Worm (Caenorhabditis elegans) whole organism, young adult: ENCODE measurements around the gene Y60C6A.1.

ENCODE experiments used
- D2030.7 ChIP-seq: fragments of 200-800 bp; sonication (Bioruptor generic); IDR thresholded peaks from 2 replicates; pipeline ENCODE4 v1.3.6; 2022; ENCODE audit warnings: missing genetic modification reagents, missing genetic modification characterization, missing compliant biosample characterization
- F10E7.11 ChIP-seq: sonication (generic microtip); optimal IDR thresholded peaks from 2 replicates; lab custom pipeline; 2017; ENCODE audit warnings: mild to moderate bottlenecking, missing genetic modification characterization, moderate library complexity, missing compliant biosample characterization
- F23B12.7 ChIP-seq: sonication (generic microtip); optimal IDR thresholded peaks from 2 replicates; lab custom pipeline; 2017; ENCODE audit warnings: missing genetic modification characterization, mild to moderate bottlenecking, missing compliant biosample characterization, antibody characterized with exemption, moderate library complexity; ENCODE audit not compliant: insufficient read depth
- F55B11.4 ChIP-seq: sonication (generic microtip); optimal IDR thresholded peaks from 2 replicates; lab custom pipeline; 2016; ENCODE audit warnings: missing compliant biosample characterization, missing genetic modification characterization, borderline replicate concordance; ENCODE audit not compliant: insufficient read depth
- K12H6.12 ChIP-seq: fragments of 200-800 bp; sonication (Bioruptor generic); optimal IDR thresholded peaks from 2 replicates; lab custom pipeline; 2018; ENCODE audit warnings: mild to moderate bottlenecking, missing genetic modification characterization, missing compliant biosample characterization
- Y53F4B.3 ChIP-seq: fragments of 200-800 bp; sonication (Bioruptor generic); IDR thresholded peaks from 2 replicates; pipeline ENCODE4 v1.3.6; 2022; ENCODE audit warnings: missing genetic modification reagents, missing genetic modification characterization, missing compliant biosample characterization
- Y53G8AR.9 ChIP-seq: fragments of 200-800 bp; sonication (Bioruptor generic); conservative IDR thresholded peaks from 2 replicates; pipeline ENCODE4 v1.3.6; 2022; ENCODE audit warnings: missing genetic modification reagents, missing genetic modification characterization, missing compliant biosample characterization
- Y56A3A.18 ChIP-seq: fragments of 200-800 bp; sonication (Bioruptor generic); IDR thresholded peaks from 2 replicates; pipeline ENCODE4 v1.3.6; 2022; ENCODE audit warnings: missing genetic modification reagents, missing genetic modification characterization, missing compliant biosample characterization
- Y67H2A.10 ChIP-seq: fragments of 200-800 bp; sonication (Bioruptor generic); conservative IDR thresholded peaks from 2 replicates; pipeline ENCODE4 v1.3.6; 2022; ENCODE audit warnings: missing genetic modification reagents, missing genetic modification characterization, missing compliant biosample characterization
- Y79H2A.3 ChIP-seq: fragments of 200-800 bp; sonication (Bioruptor generic); conservative IDR thresholded peaks from 2 replicates; pipeline ENCODE4 v1.3.6; 2022; ENCODE audit warnings: missing genetic modification reagents, missing genetic modification characterization, missing compliant biosample characterization
- atf-7 ChIP-seq: sonication (generic microtip); optimal IDR thresholded peaks from 2 replicates; lab custom pipeline; 2017; ENCODE audit warnings: mild to moderate bottlenecking, missing genetic modification characterization, missing compliant biosample characterization
- athp-1 ChIP-seq: sonication (generic microtip); optimal IDR thresholded peaks from 2 replicates; lab custom pipeline; 2017; ENCODE audit warnings: mild to moderate bottlenecking, missing genetic modification characterization, missing compliant biosample characterization
- attf-3 ChIP-seq: fragments of 200-800 bp; sonication (Bioruptor generic); conservative IDR thresholded peaks from 2 replicates; pipeline ENCODE4 v1.3.6; 2022; ENCODE audit warnings: missing genetic modification reagents, missing genetic modification characterization, missing compliant biosample characterization
- ccch-3 ChIP-seq: fragments of 200-800 bp; sonication (Bioruptor generic); optimal IDR thresholded peaks from 2 replicates; lab custom pipeline; 2018; ENCODE audit warnings: mild to moderate bottlenecking, missing genetic modification characterization, missing compliant biosample characterization
- ceh-58 ChIP-seq: fragments of 200-800 bp; sonication (Bioruptor generic); IDR thresholded peaks from 2 replicates; pipeline ENCODE4 v1.3.6; 2022; ENCODE audit warnings: missing genetic modification characterization, missing compliant biosample characterization
- ceh-79 ChIP-seq: sonication (generic microtip); optimal IDR thresholded peaks from 2 replicates; lab custom pipeline; 2017; ENCODE audit warnings: mild to moderate bottlenecking, missing genetic modification characterization, missing compliant biosample characterization
- ceh-91 ChIP-seq: fragments of 200-800 bp; sonication (Bioruptor generic); IDR thresholded peaks from 2 replicates; pipeline ENCODE4 v1.3.6; 2022; ENCODE audit warnings: missing genetic modification reagents, missing genetic modification characterization, missing compliant biosample characterization
- chd-7 ChIP-seq: sonication (generic microtip); optimal IDR thresholded peaks from 2 replicates; lab custom pipeline; 2016; ENCODE audit warnings: mild to moderate bottlenecking, missing genetic modification characterization, moderate library complexity, missing compliant biosample characterization
- die-1 ChIP-seq: sonication (generic microtip); optimal IDR thresholded peaks from 2 replicates; lab custom pipeline; 2016; ENCODE audit warnings: missing genotype, mild to moderate bottlenecking, missing genetic modification characterization, missing compliant biosample characterization
- efl-1 ChIP-seq: fragments of 150-350 bp; optimal IDR thresholded peaks from 2 replicates; lab custom pipeline; 2014; ENCODE audit warnings: missing biosample characterization, missing genetic modification reagents, missing genetic modification characterization
- egl-18 ChIP-seq: fragments of 200-800 bp; sonication (Bioruptor generic); IDR thresholded peaks from 2 replicates; pipeline ENCODE4 v1.3.6; 2022; ENCODE audit warnings: missing genetic modification reagents, missing genetic modification characterization, missing compliant biosample characterization
- ets-4 ChIP-seq: fragments of 200-800 bp; sonication (Bioruptor generic); optimal IDR thresholded peaks from 2 replicates; lab custom pipeline; 2018; ENCODE audit warnings: mild to moderate bottlenecking, missing genetic modification characterization, missing compliant biosample characterization
- gei-17 ChIP-seq: fragments of 200-800 bp; sonication (Bioruptor generic); optimal IDR thresholded peaks from 2 replicates; lab custom pipeline; 2018; ENCODE audit warnings: mild to moderate bottlenecking, missing genetic modification characterization, missing compliant biosample characterization
- hmg-1.2 ChIP-seq: fragments of 200-800 bp; sonication (Bioruptor generic); IDR thresholded peaks from 2 replicates; pipeline ENCODE4 v1.3.6; 2022; ENCODE audit warnings: missing genetic modification reagents, missing genetic modification characterization, missing compliant biosample characterization
- hmg-20 ChIP-seq: fragments of 200-800 bp; sonication (Bioruptor generic); IDR thresholded peaks from 2 replicates; pipeline ENCODE4 v1.3.6; 2022; ENCODE audit warnings: missing genetic modification reagents, missing genetic modification characterization, missing compliant biosample characterization
- let-607 ChIP-seq, 2 experiments: fragments of 200-800 bp in 1 of 2; sonication (Bioruptor generic) in 1 of 2; sonication (generic microtip) in 1 of 2; optimal IDR thresholded peaks; 2 replicates each; lab custom pipeline; 2016 to 2018; ENCODE audit warnings: mild to moderate bottlenecking in 2 of 2, missing compliant biosample characterization in 2 of 2, missing genetic modification characterization in 2 of 2, moderate library complexity in 2 of 2, missing genotype in 1 of 2
- lin-40 ChIP-seq: sonication (generic microtip); optimal IDR thresholded peaks from 2 replicates; lab custom pipeline; 2016; ENCODE audit warnings: missing genetic modification characterization, mild to moderate bottlenecking, missing compliant biosample characterization, missing genotype, missing genetic modification reagents
- lin-54 ChIP-seq: fragments of 200-800 bp; sonication (Bioruptor generic); optimal IDR thresholded peaks from 2 replicates; lab custom pipeline; 2018; ENCODE audit warnings: mild to moderate bottlenecking, missing genetic modification characterization, missing compliant biosample characterization
- lsl-1 ChIP-seq: fragments of 200-800 bp; sonication (Bioruptor generic); optimal IDR thresholded peaks from 2 replicates; lab custom pipeline; 2018; ENCODE audit warnings: mild to moderate bottlenecking, missing genetic modification characterization, moderate library complexity, missing compliant biosample characterization
- mel-28 ChIP-seq: sonication (generic microtip); optimal IDR thresholded peaks from 2 replicates; lab custom pipeline; 2016; ENCODE audit warnings: borderline replicate concordance, mild to moderate bottlenecking, missing genetic modification characterization, missing compliant biosample characterization
- nfya-2 ChIP-seq: fragments of 200-800 bp; sonication (Bioruptor generic); IDR thresholded peaks from 2 replicates; pipeline ENCODE4 v1.3.6; 2022; ENCODE audit warnings: missing genetic modification reagents, missing genetic modification characterization, missing compliant biosample characterization
- nhr-80 ChIP-seq: sonication (generic microtip); optimal IDR thresholded peaks from 2 replicates; lab custom pipeline; 2016; ENCODE audit warnings: missing genetic modification characterization, missing compliant biosample characterization
- nhr-90 ChIP-seq: sonication (generic microtip); optimal IDR thresholded peaks from 2 replicates; lab custom pipeline; 2016; ENCODE audit warnings: missing genotype, mild to moderate bottlenecking, missing genetic modification characterization, missing compliant biosample characterization
- pbrm-1 ChIP-seq: fragments of 200-800 bp; sonication (Bioruptor generic); IDR thresholded peaks from 2 replicates; pipeline ENCODE4 v1.3.6; 2022; ENCODE audit warnings: missing genetic modification reagents, missing genetic modification characterization, missing compliant biosample characterization
- pha-4 ChIP-seq: fragments of 150-350 bp; sonication (generic microtip); optimal IDR thresholded peaks from 2 replicates; lab custom pipeline; 2014; ENCODE audit warnings: missing biosample characterization, missing genetic modification reagents, missing genetic modification characterization
- sdz-38 ChIP-seq: sonication (generic microtip); optimal IDR thresholded peaks from 2 replicates; lab custom pipeline; 2016; ENCODE audit warnings: missing genotype, missing genetic modification characterization, missing compliant biosample characterization
- snpc-1.3 ChIP-seq: sonication (generic microtip); optimal IDR thresholded peaks from 2 replicates; lab custom pipeline; 2017; ENCODE audit warnings: missing genetic modification characterization, mild to moderate bottlenecking, missing compliant biosample characterization, antibody characterized with exemption, moderate library complexity, missing genotype, missing genetic modification reagents; ENCODE audit not compliant: insufficient read depth
- somi-1 ChIP-seq: fragments of 200-800 bp; sonication (Bioruptor generic); optimal IDR thresholded peaks from 2 replicates; lab custom pipeline; 2018; ENCODE audit warnings: mild to moderate bottlenecking, missing genetic modification characterization, missing compliant biosample characterization
- tbp1 ChIP-seq: fragments of 200-800 bp; sonication (Bioruptor generic); optimal IDR thresholded peaks from 2 replicates; lab custom pipeline; 2018; ENCODE audit warnings: mild to moderate bottlenecking, missing genetic modification characterization, missing compliant biosample characterization
- ztf-25 ChIP-seq: fragments of 200-800 bp; sonication (Bioruptor generic); IDR thresholded peaks from 2 replicates; pipeline ENCODE4 v1.3.6; 2022; ENCODE audit warnings: missing genetic modification reagents, missing genetic modification characterization, missing compliant biosample characterization
- ztf-6 ChIP-seq: fragments of 200-800 bp; sonication (Bioruptor generic); IDR thresholded peaks from 2 replicates; pipeline ENCODE4 v1.3.6; 2022; ENCODE audit warnings: missing genetic modification reagents, missing genetic modification characterization, missing compliant biosample characterization

The Y60C6A.1 gene

ce11 chrV:4737727-4738126 lies 45.7 kb upstream of the Y60C6A.1 start, which contains the start of gene F39G3.2:
F39G3.2 (plus strand) TSS chrV:4737831.
- TF ChIP-seq K12H6.12 (tag; lab: Kevin White, UChicago) (no peak), nhr-80 (peak; percentile 74)
- TF ChIP-seq, all 124 proteins: peak for 1

ce11 chrV:4742190-4742589 lies 41.2 kb upstream of the Y60C6A.1 start, which contains the start of gene ugt-61:
ugt-61 (plus strand) TSS chrV:4742422.
- TF ChIP-seq hmg-1.2 (GFP tag; lab: Robert Waterston, UW), result peak; percentile 51; the same call in 1 of the 2 replicates
- TF ChIP-seq nhr-80, result peak; percentile 16
- TF ChIP-seq mel-28 (tag; lab: Kevin White, UChicago), result no peak

- TF ChIP-seq let-607 (tag; optimal IDR thresholded peaks at IDR 0.05; lab: Kevin White, UChicago) (no peak), somi-1 (GFP tag; lab: Kevin White, UChicago) (no peak), atf-7 (no peak)
Measured at ce11 chrV:4745269-4745668, 38.1 kb upstream of the Y60C6A.1 start, which contains the start of gene C18G1.7. C18G1.7 (plus strand) TSS chrV:4745569.

- TF ChIP-seq Y53F4B.3, result no peak
- TF ChIP-seq hmg-1.2 (GFP tag; lab: Robert Waterston, UW), result no peak
- TF ChIP-seq F10E7.11, result no peak
- TF ChIP-seq ztf-6 (GFP tag; lab: Robert Waterston, UW), result no peak
- TF ChIP-seq nfya-2, result no peak
- no peak for TF ChIP-seq lin-40 (tag; lab: Kevin White, UChicago)
- no peak for TF ChIP-seq Y67H2A.10 (GFP tag; lab: Robert Waterston, UW)
- TF ChIP-seq ceh-91 (GFP tag; lab: Robert Waterston, UW), result no peak
- no peak for TF ChIP-seq sdz-38 (tag; lab: Kevin White, UChicago)
- TF ChIP-seq Y79H2A.3 (GFP tag; lab: Robert Waterston, UW), result no peak
- no peak for TF ChIP-seq somi-1 (GFP tag; lab: Kevin White, UChicago)
- TF ChIP-seq ets-4 (GFP tag; lab: Kevin White, UChicago), result no peak
- TF ChIP-seq ceh-58 (GFP tag; lab: Robert Waterston, UW), result no peak
- no peak for TF ChIP-seq pbrm-1 (GFP tag; lab: Robert Waterston, UW)
- no peak for TF ChIP-seq egl-18 (GFP tag; lab: Robert Waterston, UW)
- TF ChIP-seq atf-7, result no peak
- no peak for TF ChIP-seq Y56A3A.18
Measured at ce11 chrV:4750294-4750693, 33.1 kb upstream of the Y60C6A.1 start, which contains the start of gene C18G1.6. C18G1.6 (plus strand) TSS chrV:4750594.

- TF ChIP-seq efl-1 (GFP tag; lab: Kevin White, UChicago) (peak; percentile 91), attf-3 (no peak), F23B12.7 (tag; lab: Kevin White, UChicago) (no peak), die-1 (tag; lab: Kevin White, UChicago) (no peak), snpc-1.3 (tag; lab: Kevin White, UChicago) (no peak), nhr-90 (no peak), tbp1 (GFP tag; lab: Kevin White, UChicago) (peak; percentile 69), F55B11.4 (tag; lab: Kevin White, UChicago) (no peak), lin-40 (tag; lab: Kevin White, UChicago) (no peak), pha-4 (tag; lab: Kevin White, UChicago) (no peak), let-607 (tag; optimal IDR thresholded peaks at IDR 0.05; lab: Kevin White, UChicago) (no peak), somi-1 (GFP tag; lab: Kevin White, UChicago) (no peak), Y53G8AR.9 (no peak), chd-7 (tag; lab: Kevin White, UChicago) (no peak), sdz-38 (tag; lab: Kevin White, UChicago) (no peak), gei-17 (GFP tag; lab: Kevin White, UChicago) (no peak), lin-54 (GFP tag; lab: Kevin White, UChicago) (peak; percentile 53), D2030.7 (GFP tag; lab: Robert Waterston, UW) (peak; percentile 90), ccch-3 (no peak), ceh-79 (tag; lab: Kevin White, UChicago) (no peak), athp-1 (no peak), hmg-20 (GFP tag; lab: Robert Waterston, UW) (no peak), lsl-1 (GFP tag; lab: Kevin White, UChicago) (peak; percentile 74), ztf-25 (GFP tag; lab: Robert Waterston, UW) (no peak)
Measured at ce11 chrV:4754123-4754522, 29.3 kb upstream of the Y60C6A.1 start, which contains the start of gene hil-4. hil-4 (plus strand) TSS chrV:4754313.
